Worm (Caenorhabditis elegans) whole organism, young adult: Measurements from ENCODE around the gene col-181.

Source experiments
- D2030.7 ChIP-seq: fragments of 200-800 bp; sonication (Bioruptor generic); IDR thresholded peaks from 2 replicates; pipeline ENCODE4 v1.3.6; 2022; ENCODE audit warnings: missing genetic modification reagents, missing genetic modification characterization, missing compliant biosample characterization
- F55B11.4 ChIP-seq: sonication (generic microtip); optimal IDR thresholded peaks from 2 replicates; lab custom pipeline; 2016; ENCODE audit warnings: missing compliant biosample characterization, missing genetic modification characterization, borderline replicate concordance; ENCODE audit not compliant: insufficient read depth
- lag-1 ChIP-seq: fragments of 200-800 bp; sonication (Bioruptor generic); IDR thresholded peaks from 2 replicates; pipeline ENCODE4 v1.3.6; 2022; ENCODE audit warnings: missing genetic modification reagents, missing genetic modification characterization, missing compliant biosample characterization
- ztf-26 ChIP-seq: sonication (generic microtip); optimal IDR thresholded peaks from 2 replicates; lab custom pipeline; 2017; ENCODE audit warnings: missing genetic modification characterization, missing compliant biosample characterization

DNA sequence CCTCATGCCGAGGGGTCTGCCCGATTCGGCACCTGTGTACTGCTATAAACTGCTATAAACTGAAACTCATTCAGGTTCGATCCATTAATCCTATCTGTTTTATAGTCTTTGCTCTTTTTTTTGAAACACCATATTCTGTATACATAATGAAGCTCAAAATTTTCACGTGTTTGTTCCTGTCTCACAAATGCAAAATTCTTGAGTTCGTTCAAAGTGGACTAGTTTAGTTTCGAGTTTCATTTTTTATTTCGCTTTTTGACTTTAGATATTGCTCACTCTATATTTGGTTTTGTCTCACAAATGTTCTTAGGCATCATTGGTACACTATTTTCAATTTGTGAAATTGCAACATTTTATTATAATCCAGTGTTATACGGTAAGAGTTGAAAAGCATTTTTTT is 16.6 kb downstream of the col-181 start, which contains the start of gene lgc-17:
- no peak for TF ChIP-seq lag-1 (GFP tag; lab: Robert Waterston, UW)
- TF ChIP-seq D2030.7 (GFP tag; lab: Robert Waterston, UW) = no peak
- TF ChIP-seq F55B11.4 = no peak
- TF ChIP-seq ztf-26 = no peak
